Worm (Caenorhabditis elegans): ENCODE measurements around the gene nhr-187.

Gene nhr-187

ce11 chrV:3894661-3895060, 31.9 kb upstream of the nhr-187 start, which contains the start of gene sre-9:
Gene sre-9, plus strand, starts transcription at chrV:3894961.
- no peak for TF ChIP-seq lin-39 (tag; optimal IDR thresholded peaks at IDR 0.05)
- no peak for TF ChIP-seq elt-1 (tag; optimal IDR thresholded peaks at IDR 0.05)
- no peak for TF ChIP-seq lsy-2 (tag; optimal IDR thresholded peaks at IDR 0.05)
- no peak for TF ChIP-seq ceh-82 (tag; optimal IDR thresholded peaks at IDR 0.05)
- TF ChIP-seq unc-39 (tag; optimal IDR thresholded peaks at IDR 0.05) = no peak
- no peak for TF ChIP-seq gmeb-1 (tag; optimal IDR thresholded peaks at IDR 0.05)

- TF ChIP-seq snpc-4 (tag; optimal IDR thresholded peaks at IDR 0.05) (no peak), nhr-12 (tag; optimal IDR thresholded peaks at IDR 0.05) (no peak), unc-62 (GFP tag; optimal IDR thresholded peaks at IDR 0.05) (no peak), peb-1 (tag; optimal IDR thresholded peaks at IDR 0.05) (no peak), skn-1 (tag; optimal IDR thresholded peaks at IDR 0.05) (no peak), nhr-77 (tag; optimal IDR thresholded peaks at IDR 0.05) (no peak), sma-9 (GFP tag; optimal IDR thresholded peaks at IDR 0.05) (no peak), sma-9 (tag; optimal IDR thresholded peaks at IDR 0.05) (no peak), ZK546.5 (tag; optimal IDR thresholded peaks at IDR 0.05) (no peak), zag-1 (tag; optimal IDR thresholded peaks at IDR 0.05) (no peak), sma-3 (GFP tag; optimal IDR thresholded peaks at IDR 0.05) (no peak), fos-1 (tag; optimal IDR thresholded peaks at IDR 0.05) (no peak), nhr-21 (tag; optimal IDR thresholded peaks at IDR 0.05) (no peak), ztf-4 (tag; optimal IDR thresholded peaks at IDR 0.05) (no peak), dmd-4 (tag; optimal IDR thresholded peaks at IDR 0.05) (no peak), aly-2 (tag; optimal IDR thresholded peaks at IDR 0.05) (no peak), sem-4 (tag; optimal IDR thresholded peaks at IDR 0.05) (no peak), unc-39 (tag; optimal IDR thresholded peaks at IDR 0.05) (no peak)
Measured at ce11 chrV:3892361-3892904, 29.7 kb upstream of the nhr-187 start, which contains the start of gene C17E7.4. Gene C17E7.4, plus strand, starts transcription at chrV:3892854.

- no peak for TF ChIP-seq ZK546.5 (tag; optimal IDR thresholded peaks at IDR 0.05)
- no peak for TF ChIP-seq dmd-4 (tag; optimal IDR thresholded peaks at IDR 0.05)
- TF ChIP-seq nhr-10 (tag; optimal IDR thresholded peaks at IDR 0.05) = no peak
- TF ChIP-seq sma-9 (GFP tag; optimal IDR thresholded peaks at IDR 0.05) = no peak
- no peak for TF ChIP-seq sma-9 (tag; optimal IDR thresholded peaks at IDR 0.05)
- TF ChIP-seq mbf-1 (tag; optimal IDR thresholded peaks at IDR 0.05) = no peak
- no peak for TF ChIP-seq ceh-16 (tag; optimal IDR thresholded peaks at IDR 0.05)
- no peak for TF ChIP-seq lin-11 (tag; optimal IDR thresholded peaks at IDR 0.05)
- no peak for TF ChIP-seq snpc-4 (tag; optimal IDR thresholded peaks at IDR 0.05)
Measured at ce11 chrV:3891919-3892318, 29.2 kb upstream of the nhr-187 start, which contains the start of gene C17E7.12. Gene C17E7.12, minus strand, starts transcription at chrV:3892019.

- no peak for TF ChIP-seq aly-2 (tag; optimal IDR thresholded peaks at IDR 0.05)
- no peak for TF ChIP-seq F13H6.1 (tag; optimal IDR thresholded peaks at IDR 0.05)
- no peak for TF ChIP-seq blmp-1 (tag; optimal IDR thresholded peaks at IDR 0.05; ENCODE audit: insufficient read depth)
- no peak for TF ChIP-seq lin-39 (tag; optimal IDR thresholded peaks at IDR 0.05)
- no peak for TF ChIP-seq egl-27 (tag; optimal IDR thresholded peaks at IDR 0.05)
- TF ChIP-seq skn-1 (tag; optimal IDR thresholded peaks at IDR 0.05) = no peak
- no peak for TF ChIP-seq lin-11 (tag; optimal IDR thresholded peaks at IDR 0.05)
Measured at ce11 chrV:3890761-3891160, 28.0 kb upstream of the nhr-187 start, which contains the start of gene C17E7.9. Gene C17E7.9, minus strand, starts transcription at chrV:3890861.

- TF ChIP-seq gmeb-1 (tag; optimal IDR thresholded peaks at IDR 0.05) (no peak), blmp-1 (tag; optimal IDR thresholded peaks at IDR 0.05; ENCODE audit: insufficient read depth) (no peak), alr-1 (tag; optimal IDR thresholded peaks at IDR 0.05) (no peak), nhr-23 (tag; optimal IDR thresholded peaks at IDR 0.05) (no peak), crh-2 (tag; optimal IDR thresholded peaks at IDR 0.05) (no peak), fos-1 (tag; optimal IDR thresholded peaks at IDR 0.05) (peak; percentile 59)
Measured at ce11 chrV:3889113-3889512, 26.4 kb upstream of the nhr-187 start, which contains the start of gene C17E7.13. Gene C17E7.13, minus strand, starts transcription at chrV:3889288.

- TF ChIP-seq lin-11 (tag; optimal IDR thresholded peaks at IDR 0.05) (no peak), zag-1 (tag; optimal IDR thresholded peaks at IDR 0.05) (no peak), nhr-237 (tag; optimal IDR thresholded peaks at IDR 0.05) (no peak), ama-1 (optimal IDR thresholded peaks at IDR 0.05) (no peak), nhr-12 (tag; optimal IDR thresholded peaks at IDR 0.05) (no peak), lsy-2 (tag; optimal IDR thresholded peaks at IDR 0.05) (no peak), C34F6.9 (tag; optimal IDR thresholded peaks at IDR 0.05) (no peak), elt-1 (tag; optimal IDR thresholded peaks at IDR 0.05) (no peak), gmeb-1 (tag; optimal IDR thresholded peaks at IDR 0.05) (no peak), nhr-10 (tag; optimal IDR thresholded peaks at IDR 0.05) (no peak), nhr-21 (tag; optimal IDR thresholded peaks at IDR 0.05) (no peak), unc-62 (GFP tag; optimal IDR thresholded peaks at IDR 0.05) (no peak), nhr-77 (tag; optimal IDR thresholded peaks at IDR 0.05) (no peak), peb-1 (tag; optimal IDR thresholded peaks at IDR 0.05) (no peak), nhr-6 (tag; optimal IDR thresholded peaks at IDR 0.05) (no peak), ztf-1 (GFP tag; conservative IDR thresholded peaks at IDR 0.05) (no peak), ZK546.5 (tag; optimal IDR thresholded peaks at IDR 0.05) (no peak), blmp-1 (tag; optimal IDR thresholded peaks at IDR 0.05; ENCODE audit: insufficient read depth) (no peak)
Measured at ce11 chrV:3886104-3886503, 23.4 kb upstream of the nhr-187 start, which contains the start of gene nhr-124. Gene nhr-124, minus strand, starts transcription at chrV:3886204.

Measured in whole organism, L2 larva.